Fruit fly (Drosophila melanogaster) whole organism, embryonic: ENCODE results near the gene Osi17.
A peak's percentile ranks its signal among the peaks of the same experiment; 100 is the strongest.

ENCODE experiments used
- Awh ChIP-seq: fragments of 200-800 bp; sonication (Bioruptor generic); IDR thresholded peaks from 2 replicates; pipeline ENCODE4, ENCODE4 v1.3.6; 2022; ENCODE audit warnings: missing biosample characterization, missing genetic modification characterization
- B-H1 ChIP-seq: fragments of 200-800 bp; sonication (Bioruptor generic); IDR thresholded peaks from 3 replicates; pipeline ENCODE4 v1.3.6; 2022; ENCODE audit warnings: missing biosample characterization, missing genetic modification characterization
- BEAF-32 ChIP-seq: fragments of 200-800 bp; sonication (Bioruptor generic); optimal IDR thresholded peaks from 3 replicates; lab custom pipeline; 2017; ENCODE audit warnings: missing biosample characterization, missing genetic modification characterization, mild to moderate bottlenecking, moderate library complexity, missing genetic modification reagents
- Bdp1 ChIP-seq: fragments of 200-800 bp; sonication (Bioruptor generic); optimal IDR thresholded peaks from 3 replicates; lab custom pipeline; 2016; ENCODE audit warnings: missing biosample characterization, missing genetic modification characterization
- Bgb ChIP-seq: fragments of 200-800 bp; sonication (Bioruptor generic); IDR thresholded peaks from 2 replicates; pipeline ENCODE4 v1.3.6; 2022; ENCODE audit warnings: missing biosample characterization, missing genetic modification characterization; ENCODE audit not compliant: partially characterized antibody
- BtbVII ChIP-seq: fragments of 200-800 bp; sonication (Bioruptor generic); optimal IDR thresholded peaks from 3 replicates; lab custom pipeline; 2017; ENCODE audit warnings: missing biosample characterization, mild to moderate bottlenecking, missing genetic modification characterization
- CG11247 ChIP-seq: fragments of 200-800 bp; sonication (Bioruptor generic); IDR thresholded peaks from 2 replicates; pipeline ENCODE4 v1.3.6; 2022; ENCODE audit warnings: missing biosample characterization, missing genetic modification characterization
- CG11504 ChIP-seq: fragments of 200-800 bp; sonication (Bioruptor generic); optimal IDR thresholded peaks from 3 replicates; lab custom pipeline; 2019; ENCODE audit warnings: missing biosample characterization, mild to moderate bottlenecking, missing genetic modification characterization, moderate library complexity
- CG14050 ChIP-seq: fragments of 200-800 bp; sonication (Bioruptor generic); IDR thresholded peaks from 3 replicates; pipeline ENCODE4 v1.3.6; 2022; ENCODE audit warnings: missing biosample characterization, missing genetic modification characterization
- CG17359 ChIP-seq: fragments of 200-800 bp; sonication (Bioruptor generic); optimal IDR thresholded peaks from 3 replicates; lab custom pipeline; 2018; ENCODE audit warnings: missing biosample characterization, mild to moderate bottlenecking, missing genetic modification characterization, moderate library complexity
- CG17361 ChIP-seq: fragments of 200-800 bp; sonication (Bioruptor generic); IDR thresholded peaks from 3 replicates; pipeline ENCODE4 v1.3.6; 2022; ENCODE audit warnings: missing biosample characterization, missing genetic modification characterization
- CG2129 ChIP-seq: fragments of 200-800 bp; sonication (Bioruptor generic); IDR thresholded peaks from 2 replicates; pipeline ENCODE4 v1.3.6; 2022; ENCODE audit warnings: missing biosample characterization, missing genetic modification characterization; ENCODE audit not compliant: partially characterized antibody
- CG30403 ChIP-seq: fragments of 200-800 bp; sonication (Bioruptor generic); optimal IDR thresholded peaks from 3 replicates; lab custom pipeline; 2016; ENCODE audit warnings: missing biosample characterization, missing genetic modification characterization
- CG31388 ChIP-seq: fragments of 200-800 bp; sonication (Bioruptor generic); optimal IDR thresholded peaks from 2 replicates; lab custom pipeline; 2016; ENCODE audit warnings: missing biosample characterization, missing genetic modification characterization
- CG3847 ChIP-seq: fragments of 200-800 bp; sonication (Bioruptor generic); IDR thresholded peaks from 2 replicates; pipeline ENCODE4 v1.3.6; 2022; ENCODE audit warnings: missing biosample characterization, missing genetic modification characterization
- CG5953 ChIP-seq: fragments of 200-800 bp; sonication (Bioruptor generic); IDR thresholded peaks from 2 replicates; pipeline ENCODE4 v1.3.6; 2022; ENCODE audit warnings: missing biosample characterization, missing genetic modification characterization
- CG6654 ChIP-seq: fragments of 200-800 bp; sonication (Bioruptor generic); optimal IDR thresholded peaks from 2 replicates; lab custom pipeline; 2017; ENCODE audit warnings: missing biosample characterization, mild to moderate bottlenecking, missing genetic modification characterization
- CG6765 ChIP-seq: fragments of 200-800 bp; sonication (Bioruptor generic); optimal IDR thresholded peaks from 3 replicates; lab custom pipeline; 2017; ENCODE audit warnings: missing biosample characterization, mild to moderate bottlenecking, missing genetic modification characterization
- CG7372 ChIP-seq: fragments of 200-800 bp; sonication (Bioruptor generic); IDR thresholded peaks from 2 replicates; pipeline ENCODE4 v1.3.6; 2022; ENCODE audit warnings: missing biosample characterization, missing genetic modification characterization
- CG7556 ChIP-seq: fragments of 200-800 bp; sonication (Bioruptor generic); optimal IDR thresholded peaks from 2 replicates; lab custom pipeline; 2017; ENCODE audit warnings: missing biosample characterization, mild to moderate bottlenecking, missing genetic modification characterization
- CG8478 ChIP-seq: fragments of >200 bp; optimal IDR thresholded peaks from 2 replicates; lab custom pipeline; 2018
- CG8765 ChIP-seq: fragments of 200-800 bp; sonication (Bioruptor generic); IDR thresholded peaks from 2 replicates; pipeline ENCODE4 v1.3.6; 2022; ENCODE audit warnings: missing biosample characterization, missing genetic modification characterization
- CG9215 ChIP-seq: fragments of 200-800 bp; sonication (Bioruptor generic); IDR thresholded peaks from 2 replicates; pipeline ENCODE4 v1.3.6; 2022; ENCODE audit warnings: missing biosample characterization, missing genetic modification characterization
- CG9797 ChIP-seq: fragments of 200-800 bp; sonication (Bioruptor generic); optimal IDR thresholded peaks from 3 replicates; lab custom pipeline; 2018; ENCODE audit warnings: missing biosample characterization, mild to moderate bottlenecking, missing genetic modification characterization
- CHES-1-like ChIP-seq: fragments of 200-800 bp; sonication (Bioruptor generic); optimal IDR thresholded peaks from 2 replicates; lab custom pipeline; 2016; ENCODE audit warnings: missing biosample characterization, missing genetic modification characterization
- Camta ChIP-seq: fragments of 200-800 bp; sonication (Bioruptor generic); optimal IDR thresholded peaks from 2 replicates; lab custom pipeline; 2016; ENCODE audit warnings: missing biosample characterization, missing genetic modification characterization
- CoRest ChIP-seq: fragments of 200-800 bp; sonication (Bioruptor generic); optimal IDR thresholded peaks from 3 replicates; lab custom pipeline; 2018; ENCODE audit warnings: missing biosample characterization, mild to moderate bottlenecking, missing genetic modification characterization, moderate library complexity
- Dbx ChIP-seq: fragments of 200-800 bp; sonication (Bioruptor generic); IDR thresholded peaks from 3 replicates; pipeline ENCODE4 v1.3.6; 2022; ENCODE audit warnings: missing biosample characterization, missing genetic modification characterization
- Dref ChIP-seq: fragments of 200-800 bp; sonication (Bioruptor generic); IDR thresholded peaks from 2 replicates; pipeline ENCODE4 v1.3.6; 2022; ENCODE audit warnings: missing biosample characterization, missing genetic modification characterization
- Ets97D ChIP-seq: fragments of 200-800 bp; sonication (Bioruptor generic); optimal IDR thresholded peaks from 3 replicates; lab custom pipeline; 2016; ENCODE audit warnings: missing biosample characterization, missing genetic modification characterization
- Fer2 ChIP-seq: fragments of 200-800 bp; sonication (Bioruptor generic); optimal IDR thresholded peaks from 2 replicates; lab custom pipeline; 2018; ENCODE audit warnings: missing biosample characterization, mild to moderate bottlenecking, missing genetic modification characterization, moderate library complexity
- HHEX ChIP-seq: fragments of 200-800 bp; sonication (Bioruptor generic); optimal IDR thresholded peaks from 3 replicates; lab custom pipeline; 2017; ENCODE audit warnings: missing biosample characterization, mild to moderate bottlenecking, missing genetic modification characterization, missing genetic modification reagents
- HmgZ ChIP-seq: fragments of 200-800 bp; sonication (Bioruptor generic); optimal IDR thresholded peaks from 2 replicates; lab custom pipeline; 2018; ENCODE audit warnings: missing biosample characterization, mild to moderate bottlenecking, missing genetic modification characterization
- Hmr ChIP-seq: fragments of 200-800 bp; sonication (Bioruptor generic); optimal IDR thresholded peaks from 3 replicates; lab custom pipeline; 2017; ENCODE audit warnings: mild to moderate bottlenecking, missing biosample characterization, missing genetic modification reagents, missing genetic modification characterization
- Kr ChIP-seq: fragments of 200-800 bp; sonication (Bioruptor generic); optimal IDR thresholded peaks from 2 replicates; lab custom pipeline; 2017; ENCODE audit warnings: missing biosample characterization, mild to moderate bottlenecking, missing genetic modification characterization
- Lim3 ChIP-seq: fragments of 200-800 bp; sonication (Bioruptor generic); IDR thresholded peaks from 2 replicates; pipeline ENCODE4 v1.3.6; 2022; ENCODE audit warnings: missing biosample characterization, missing genetic modification characterization
- Nf-YA ChIP-seq: fragments of 200-800 bp; sonication (Bioruptor generic); IDR thresholded peaks from 2 replicates; pipeline ENCODE4 v1.3.6; 2022; ENCODE audit warnings: missing biosample characterization, missing genetic modification characterization
- NfI ChIP-seq: fragments of 200-800 bp; sonication (Bioruptor generic); optimal IDR thresholded peaks from 3 replicates; lab custom pipeline; 2018; ENCODE audit warnings: missing biosample characterization, mild to moderate bottlenecking, missing genetic modification characterization, moderate library complexity
- Taf1 ChIP-seq: fragments of 200-800 bp; sonication (Bioruptor generic); IDR thresholded peaks from 2 replicates; pipeline ENCODE4 v1.3.6; 2022; ENCODE audit warnings: missing biosample characterization, missing genetic modification characterization
- caup ChIP-seq: fragments of 200-800 bp; sonication (Bioruptor generic); optimal IDR thresholded peaks from 3 replicates; lab custom pipeline; 2017; ENCODE audit warnings: missing biosample characterization, mild to moderate bottlenecking, missing genetic modification characterization, moderate library complexity; ENCODE audit not compliant: severe bottlenecking
- crp ChIP-seq, 2 experiments: fragments of 200-800 bp; sonication (Bioruptor generic); optimal IDR thresholded peaks; 2 replicates in 1 of 2; 3 replicates in 1 of 2; lab custom pipeline; 2017; ENCODE audit warnings: missing biosample characterization in 2 of 2, missing genetic modification characterization in 2 of 2, mild to moderate bottlenecking in 1 of 2, moderate library complexity in 1 of 2
- gsb-n ChIP-seq: fragments of 200-800 bp; sonication (Bioruptor generic); optimal IDR thresholded peaks from 3 replicates; lab custom pipeline; 2018; ENCODE audit warnings: missing biosample characterization, mild to moderate bottlenecking, missing genetic modification characterization
- hth ChIP-seq: fragments of >200 bp; optimal IDR thresholded peaks from 2 replicates; lab custom pipeline; 2017; ENCODE audit warnings: inconsistent platforms
- nerfin-2 ChIP-seq: fragments of 200-800 bp; sonication (Bioruptor generic); IDR thresholded peaks from 2 replicates; pipeline ENCODE4 v1.3.6; 2022; ENCODE audit warnings: missing biosample characterization, missing genetic modification characterization; ENCODE audit not compliant: partially characterized antibody
- pan ChIP-seq, 4 experiments: fragments of >200 bp in 3 of 4; fragments of 200-800 bp in 1 of 4; sonication (Bioruptor generic) in 1 of 4; optimal IDR thresholded peaks in 3 of 4; IDR thresholded peaks in 1 of 4; 2 replicates each; pipeline versions ENCODE4 v1.3.6 to Lab custom; 2017 to 2022; ENCODE audit warnings: missing biosample characterization in 2 of 4, missing genetic modification characterization in 2 of 4, mixed read lengths in 1 of 4
- sim ChIP-seq: fragments of 200-800 bp; sonication (Bioruptor generic); IDR thresholded peaks from 2 replicates; pipeline ENCODE4 v1.3.6; 2022; ENCODE audit warnings: missing biosample characterization, missing genetic modification characterization
- toy ChIP-seq: fragments of 200-800 bp; sonication (Bioruptor generic); IDR thresholded peaks from 2 replicates; pipeline ENCODE4 v1.3.6; 2022; ENCODE audit warnings: missing biosample characterization, missing genetic modification characterization
- vvl ChIP-seq: fragments of 200-800 bp; sonication (Bioruptor generic); IDR thresholded peaks from 2 replicates; pipeline ENCODE4 v1.3.6; 2022; ENCODE audit warnings: missing biosample characterization, missing genetic modification characterization

The Osi17 gene

dm6 chr3R:6373512-6374306 is 62.1 kb downstream of the Osi17 start (continued):
- TF ChIP-seq Bgb (no peak), CG30403 (GFP tag; lab: Kevin White, UChicago) (peak; percentile 48), B-H1 (GFP tag; lab: Robert Waterston, UW) (no peak; the same call in 2 of the 3 replicates), crp (GFP tag; optimal IDR thresholded peaks at IDR 0.05; lab: Kevin White, UChicago) (peak in 1 of 2 experiments; percentile 77), CG17361 (GFP tag; lab: Robert Waterston, UW) (no peak; the same call in 2 of the 3 replicates), CG11247 (0 out of 2 replicates have a peak, but pooled peaks have one; percentile 52), Lim3 (GFP tag; lab: Robert Waterston, UW) (no peak), HmgZ (tag; lab: Kevin White, UChicago) (peak; percentile 29), CG17359 (tag; lab: Kevin White, UChicago) (peak; percentile 35), CG6765 (GFP tag; lab: Kevin White, UChicago) (peak; percentile 52), caup (GFP tag; lab: Kevin White, UChicago) (peak; percentile 86), Hmr (GFP tag; lab: Kevin White, UChicago) (peak; percentile 78), CG8765 (GFP tag; lab: Robert Waterston, UW) (no peak), hth (lab: Kevin White, UChicago) (no peak), vvl (GFP tag; lab: Robert Waterston, UW) (peak; percentile 59; the same call in 1 of the 2 replicates), CG9797 (GFP tag; lab: Kevin White, UChicago) (no peak), Nf-YA (GFP tag; lab: Robert Waterston, UW) (no peak), Awh (peak; percentile 66), Ets97D (no peak), Fer2 (tag; lab: Kevin White, UChicago) (peak; percentile 3), CG14050 (GFP tag; lab: Robert Waterston, UW) (0 out of 3 replicates have a peak, but pooled peaks have one; percentile 25), BtbVII (peak; percentile 72), CG7556 (GFP tag; lab: Kevin White, UChicago) (peak; percentile 65), CG9215 (GFP tag; lab: Robert Waterston, UW) (no peak), Bdp1 (GFP tag; lab: Kevin White, UChicago) (peak; percentile 1), nerfin-2 (GFP tag; lab: Robert Waterston, UW) (peak; percentile 24; the same call in 1 of the 2 replicates), pan (optimal IDR thresholded peaks at IDR 0.05; lab: Kevin White, UChicago) (no peak), pan (GFP tag; optimal IDR thresholded peaks at IDR 0.05 in 1 of 2, IDR thresholded peaks at IDR 0.05 in 1 of 2) (no peak), Taf1 (GFP tag; lab: Robert Waterston, UW) (peak; percentile 19; the same call in 1 of the 2 replicates), CG6654 (GFP tag; lab: Kevin White, UChicago) (no peak), toy (no peak), sim (GFP tag; lab: Robert Waterston, UW) (0 out of 2 replicates have a peak, but pooled peaks have one; percentile 7), gsb-n (no peak), CG2129 (GFP tag; lab: Robert Waterston, UW) (no peak), CG11504 (tag; lab: Kevin White, UChicago) (no peak), Dref (peak; percentile 57), Kr (GFP tag; lab: Kevin White, UChicago) (no peak), CHES-1-like (peak; percentile 13), CG8478 (lab: Kevin White, UChicago) (no peak), CoRest (tag; lab: Kevin White, UChicago) (peak; percentile 51), Dbx (GFP tag; lab: Robert Waterston, UW) (peak; percentile 63; the same call in 2 of the 3 replicates), CG5953 (GFP tag; lab: Robert Waterston, UW) (peak; percentile 34; the same call in 1 of the 2 replicates), CG3847 (peak; percentile 8; the same call in 1 of the 2 replicates), Camta (GFP tag; lab: Kevin White, UChicago) (peak; percentile 16), NfI (peak; percentile 10), HHEX (peak; percentile 73), CG7372 (GFP tag; lab: Robert Waterston, UW) (no peak), BEAF-32 (GFP tag; lab: Kevin White, UChicago) (peak; percentile 46), CG31388 (GFP tag; lab: Kevin White, UChicago) (no peak)
